Worm (Caenorhabditis elegans): ENCODE data around the gene gpd-3.

DNA sequence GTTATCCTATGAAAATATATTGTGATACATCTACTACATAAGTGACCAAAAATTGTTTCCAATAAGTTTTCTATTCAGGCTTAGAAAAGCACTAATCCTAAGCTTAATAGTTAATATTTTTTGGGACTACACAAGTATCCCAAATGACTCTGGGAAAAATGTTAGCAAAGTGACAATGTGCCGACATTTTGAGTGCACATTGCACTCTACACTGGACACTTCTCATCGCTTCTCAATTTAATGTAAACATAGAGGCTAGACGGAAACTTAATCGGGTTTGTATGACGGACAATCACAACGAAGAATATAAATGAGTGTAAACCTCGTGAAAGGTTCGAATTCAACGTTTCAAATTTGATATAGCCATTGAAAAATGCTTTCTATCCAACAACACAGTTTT, 1.5 kb downstream of the gpd-3 start:
- TF ChIP-seq unc-62 (GFP tag; optimal IDR thresholded peaks at IDR 0.05) (no peak), ces-1 (GFP tag; optimal IDR thresholded peaks at IDR 0.05) (no peak), snpc-4 (tag; optimal IDR thresholded peaks at IDR 0.05) (no peak)

Data from whole organism, L1 larva.